Fruit fly (Drosophila melanogaster) Kc167 (cell line): ENCODE measurements around the gene Tengl3.

Source experiments
- Myc ChIP-seq: fragments of >200 bp; optimal IDR thresholded peaks from 2 replicates; lab custom pipeline; 2017; ENCODE audit warnings: missing external identifiers
- Sin3A ChIP-seq: fragments of >200 bp; optimal IDR thresholded peaks from 2 replicates; lab custom pipeline; 2018; ENCODE audit warnings: missing external identifiers
- insv ChIP-seq: fragments of >200 bp; optimal IDR thresholded peaks from 3 replicates; lab custom pipeline; 2018; ENCODE audit warnings: missing external identifiers
- psq ChIP-seq: fragments of >200 bp; optimal IDR thresholded peaks from 2 replicates; lab custom pipeline; 2017; ENCODE audit warnings: missing external identifiers
- ttk ChIP-seq: sonication (Bioruptor generic); optimal IDR thresholded peaks from 2 replicates; lab custom pipeline; 2017; ENCODE audit warnings: missing external identifiers

DNA sequence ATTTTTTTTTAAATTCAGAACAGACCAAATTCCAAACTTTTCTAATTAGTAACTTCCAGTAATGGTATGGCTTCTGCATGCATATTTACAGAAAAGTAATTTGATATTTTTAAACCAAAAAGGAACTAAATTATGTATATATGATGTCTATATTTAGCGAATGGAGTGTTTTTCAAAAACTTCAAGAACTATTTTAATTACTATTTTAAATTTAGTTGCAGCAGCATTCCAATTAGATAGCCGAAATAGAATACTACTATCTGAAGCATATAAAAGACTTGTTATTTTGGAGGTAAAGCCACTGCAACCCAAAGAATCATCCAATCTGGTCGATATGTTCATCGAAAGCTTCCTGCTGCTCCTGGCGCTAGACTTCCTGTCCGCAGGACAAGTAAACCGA is 14.7 kb upstream of the Tengl3 start, which contains the start of gene CG17234:
- no peak for TF ChIP-seq psq (lab: Kevin White, UChicago)
- no peak for TF ChIP-seq Myc (lab: Kevin White, UChicago)
- TF ChIP-seq ttk (lab: Kevin White, UChicago) = no peak
- no peak for TF ChIP-seq Sin3A
- TF ChIP-seq insv (lab: Kevin White, UChicago) = no peak
